Worm (Caenorhabditis elegans) whole organism, L2 larva: ENCODE results near the gene lrpc-1.

Experiments used
- lin-39 ChIP-seq: fragments of 150-350 bp; optimal IDR thresholded peaks from 2 replicates; lab custom pipeline; 2014; ENCODE audit warnings: missing biosample characterization, missing genetic modification reagents, missing genetic modification characterization
- unc-39 ChIP-seq: fragments of 150-350 bp; optimal IDR thresholded peaks from 2 replicates; lab custom pipeline; 2014; ENCODE audit warnings: missing biosample characterization, missing genetic modification characterization

- TF ChIP-seq lin-39 (no peak), unc-39 (no peak)
Measured at ce11 chrV:5651905-5652304, 38.9 kb upstream of the lrpc-1 start.
